Fruit fly (Drosophila melanogaster) whole organism, embryonic: ENCODE results near the gene SPoCk.

Experiments
- Adf1 ChIP-seq: fragments of 200-800 bp; sonication (Bioruptor generic); IDR thresholded peaks from 2 replicates; pipeline ENCODE4 v1.3.6; 2022; ENCODE audit warnings: missing biosample characterization, missing genetic modification characterization
- Atf6 ChIP-seq: fragments of 200-800 bp; sonication (Bioruptor generic); IDR thresholded peaks from 2 replicates; pipeline ENCODE4 v1.3.6; 2022; ENCODE audit warnings: missing biosample characterization, missing genetic modification characterization
- Awh ChIP-seq: fragments of 200-800 bp; sonication (Bioruptor generic); IDR thresholded peaks from 2 replicates; pipeline ENCODE4, ENCODE4 v1.3.6; 2022; ENCODE audit warnings: missing biosample characterization, missing genetic modification characterization
- Blimp-1 ChIP-seq: fragments of 200-800 bp; sonication (Bioruptor generic); optimal IDR thresholded peaks from 3 replicates; lab custom pipeline; 2018; ENCODE audit warnings: missing biosample characterization, missing genetic modification characterization, mild to moderate bottlenecking, moderate library complexity, missing genetic modification reagents
- CG10209 ChIP-seq: fragments of 200-800 bp; sonication (Bioruptor generic); optimal IDR thresholded peaks from 3 replicates; lab custom pipeline; 2017; ENCODE audit warnings: missing biosample characterization, mild to moderate bottlenecking, missing genetic modification characterization, missing genetic modification reagents
- CG12071 ChIP-seq: fragments of 200-800 bp; sonication (Bioruptor generic); optimal IDR thresholded peaks from 3 replicates; lab custom pipeline; 2018; ENCODE audit warnings: missing biosample characterization, mild to moderate bottlenecking, missing genetic modification characterization
- CG12769 ChIP-seq: fragments of 200-800 bp; sonication (Bioruptor generic); optimal IDR thresholded peaks from 2 replicates; lab custom pipeline; 2019; ENCODE audit warnings: missing biosample characterization, mild to moderate bottlenecking, missing genetic modification characterization, moderate library complexity
- CG13624 ChIP-seq: fragments of 200-800 bp; sonication (Bioruptor generic); optimal IDR thresholded peaks from 2 replicates; lab custom pipeline; 2016; ENCODE audit warnings: missing biosample characterization, missing genetic modification characterization
- CG17359 ChIP-seq: fragments of 200-800 bp; sonication (Bioruptor generic); optimal IDR thresholded peaks from 3 replicates; lab custom pipeline; 2018; ENCODE audit warnings: missing biosample characterization, mild to moderate bottlenecking, missing genetic modification characterization, moderate library complexity
- CG17385 ChIP-seq: fragments of 200-800 bp; sonication (Bioruptor generic); optimal IDR thresholded peaks from 3 replicates; lab custom pipeline; 2018; ENCODE audit warnings: missing biosample characterization, mild to moderate bottlenecking, missing genetic modification characterization
- CG18599 ChIP-seq: fragments of 200-800 bp; sonication (Bioruptor generic); optimal IDR thresholded peaks from 3 replicates; lab custom pipeline; 2017; ENCODE audit warnings: missing biosample characterization, missing genetic modification characterization, mild to moderate bottlenecking, moderate library complexity, missing genetic modification reagents
- CG3163 ChIP-seq: fragments of 200-800 bp; sonication (Bioruptor generic); optimal IDR thresholded peaks from 3 replicates; lab custom pipeline; 2016; ENCODE audit warnings: missing biosample characterization, missing genetic modification characterization
- CG32532 ChIP-seq: fragments of 200-800 bp; sonication (Bioruptor generic); IDR thresholded peaks from 2 replicates; pipeline ENCODE4 v1.3.6; 2022; ENCODE audit warnings: missing biosample characterization, missing genetic modification characterization
- CG3847 ChIP-seq: fragments of 200-800 bp; sonication (Bioruptor generic); IDR thresholded peaks from 2 replicates; pipeline ENCODE4 v1.3.6; 2022; ENCODE audit warnings: missing biosample characterization, missing genetic modification characterization
- CG4282 ChIP-seq: fragments of 200-800 bp; sonication (Bioruptor generic); optimal IDR thresholded peaks from 2 replicates; lab custom pipeline; 2016; ENCODE audit warnings: missing biosample characterization, missing genetic modification characterization
- CG4820 ChIP-seq: fragments of 200-800 bp; sonication (Bioruptor generic); optimal IDR thresholded peaks from 3 replicates; lab custom pipeline; 2016; ENCODE audit warnings: missing biosample characterization, missing genetic modification characterization
- CG6683 ChIP-seq: fragments of 200-800 bp; sonication (Bioruptor generic); optimal IDR thresholded peaks from 2 replicates; lab custom pipeline; 2017; ENCODE audit warnings: missing biosample characterization, mild to moderate bottlenecking, missing genetic modification characterization, missing genetic modification reagents
- CG7271 ChIP-seq: fragments of 200-800 bp; sonication (Bioruptor generic); optimal IDR thresholded peaks from 2 replicates; lab custom pipeline; 2018; ENCODE audit warnings: missing biosample characterization, mild to moderate bottlenecking, missing genetic modification characterization, moderate library complexity
- CG8290 ChIP-seq, 3 experiments: fragments of 200-800 bp; sonication (Bioruptor generic); optimal IDR thresholded peaks; 2 replicates each; lab custom pipeline; 2016 to 2019; ENCODE audit warnings: missing biosample characterization in 3 of 3, missing genetic modification characterization in 3 of 3, mild to moderate bottlenecking in 2 of 3, moderate library complexity in 1 of 3
- Deaf1 ChIP-seq: fragments of 200-800 bp; optimal IDR thresholded peaks from 3 replicates; lab custom pipeline; 2019; ENCODE audit warnings: missing biosample characterization, mild to moderate bottlenecking, missing genetic modification characterization, moderate library complexity
- Drgx ChIP-seq: fragments of 200-800 bp; sonication (Bioruptor generic); IDR thresholded peaks from 2 replicates; pipeline ENCODE4 v1.3.6; 2022; ENCODE audit warnings: missing biosample characterization, missing genetic modification characterization
- Fer2 ChIP-seq: fragments of 200-800 bp; sonication (Bioruptor generic); optimal IDR thresholded peaks from 2 replicates; lab custom pipeline; 2018; ENCODE audit warnings: missing biosample characterization, mild to moderate bottlenecking, missing genetic modification characterization, moderate library complexity
- MTF-1 ChIP-seq: fragments of 200-800 bp; sonication (Bioruptor generic); optimal IDR thresholded peaks from 2 replicates; lab custom pipeline; 2018; ENCODE audit warnings: missing biosample characterization, mild to moderate bottlenecking, missing genetic modification characterization, borderline replicate concordance
- Med ChIP-seq: fragments of 200-800 bp; sonication (Bioruptor generic); peaks from one replicate; lab custom pipeline; 2016; ENCODE audit warnings: missing biosample characterization, missing genetic modification characterization, mild to moderate bottlenecking, inconsistent platforms, moderate library complexity
- Nf-YC ChIP-seq: fragments of 200-800 bp; optimal IDR thresholded peaks from 3 replicates; lab custom pipeline; 2019; ENCODE audit warnings: missing biosample characterization, mild to moderate bottlenecking, missing genetic modification characterization, moderate library complexity
- Opbp ChIP-seq: fragments of 200-800 bp; sonication (Bioruptor generic); IDR thresholded peaks from 3 replicates; pipeline ENCODE4 v1.3.6; 2022; ENCODE audit warnings: missing biosample characterization, missing genetic modification characterization; ENCODE audit not compliant: partially characterized antibody
- Pdp1 ChIP-seq, 2 experiments: fragments of 200-800 bp; sonication (Bioruptor generic); optimal IDR thresholded peaks; 3 replicates each; lab custom pipeline; 2016; ENCODE audit warnings: missing biosample characterization in 2 of 2, missing genetic modification characterization in 2 of 2, mild to moderate bottlenecking in 1 of 2, moderate library complexity in 1 of 2
- Scr ChIP-seq: fragments of 200-800 bp; sonication (Bioruptor generic); IDR thresholded peaks from 2 replicates; pipeline ENCODE4 v1.3.6; 2022; ENCODE audit warnings: missing biosample characterization, missing genetic modification characterization; ENCODE audit not compliant: partially characterized antibody
- Trl ChIP-seq, 3 experiments: fragments of >200 bp in 2 of 3; fragments of 200-800 bp in 1 of 3; sonication (Bioruptor generic) in 1 of 3; optimal IDR thresholded peaks; 2 replicates in 1 of 3; 3 replicates in 2 of 3; lab custom pipeline; 2016 to 2017; ENCODE audit warnings: missing biosample characterization in 1 of 3, missing genetic modification characterization in 1 of 3
- abd-A ChIP-seq: fragments of 200-800 bp; sonication (Bioruptor generic); optimal IDR thresholded peaks from 3 replicates; lab custom pipeline; 2019; ENCODE audit warnings: missing biosample characterization, mild to moderate bottlenecking, missing genetic modification characterization, moderate library complexity
- cg ChIP-seq: fragments of 200-800 bp; sonication (Bioruptor generic); optimal IDR thresholded peaks from 3 replicates; lab custom pipeline; 2019; ENCODE audit warnings: missing biosample characterization, mild to moderate bottlenecking, missing genetic modification characterization, moderate library complexity
- chinmo ChIP-seq: fragments of 200-800 bp; sonication (Bioruptor generic); IDR thresholded peaks from 4 replicates; pipeline ENCODE4 v1.3.6; 2022; ENCODE audit warnings: missing biosample characterization, missing genetic modification characterization; ENCODE audit not compliant: partially characterized antibody
- ci ChIP-seq: fragments of 200-800 bp; sonication (Bioruptor generic); IDR thresholded peaks from 3 replicates; pipeline ENCODE4 v1.3.6; 2022; ENCODE audit warnings: missing biosample characterization, missing genetic modification characterization
- crol ChIP-seq: fragments of 200-800 bp; sonication (Bioruptor generic); IDR thresholded peaks from 2 replicates; pipeline ENCODE4 v1.3.6; 2022; ENCODE audit warnings: missing biosample characterization, missing genetic modification characterization
- ewg ChIP-seq: fragments of 200-800 bp; sonication (Bioruptor generic); optimal IDR thresholded peaks from 3 replicates; lab custom pipeline; 2017; ENCODE audit warnings: mild to moderate bottlenecking, missing biosample characterization, missing genetic modification reagents, missing genetic modification characterization
- exex ChIP-seq: fragments of 200-800 bp; sonication (Bioruptor generic); optimal IDR thresholded peaks from 4 replicates; lab custom pipeline; 2018; ENCODE audit warnings: missing biosample characterization, mild to moderate bottlenecking, missing genetic modification characterization, moderate library complexity
- hkb ChIP-seq, 2 experiments: fragments of 200-800 bp in 1 of 2; fragments of >200 bp in 1 of 2; sonication (Bioruptor generic) in 1 of 2; IDR thresholded peaks in 1 of 2; optimal IDR thresholded peaks in 1 of 2; 2 replicates each; pipeline versions ENCODE4 v1.3.6 to Lab custom; 2017 to 2022; ENCODE audit warnings: missing biosample characterization in 1 of 2, missing genetic modification characterization in 1 of 2
- kay ChIP-seq: fragments of 200-800 bp; sonication (Bioruptor generic); optimal IDR thresholded peaks from 2 replicates; lab custom pipeline; 2016; ENCODE audit warnings: missing biosample characterization, missing genetic modification characterization
- maf-S ChIP-seq: fragments of 200-800 bp; sonication (Bioruptor generic); optimal IDR thresholded peaks from 2 replicates; lab custom pipeline; 2016; ENCODE audit warnings: missing biosample characterization, missing genetic modification characterization
- mirr ChIP-seq: fragments of 200-800 bp; sonication (Bioruptor generic); optimal IDR thresholded peaks from 3 replicates; lab custom pipeline; 2018; ENCODE audit warnings: missing biosample characterization, mild to moderate bottlenecking, missing genetic modification characterization
- pnt ChIP-seq: fragments of 200-800 bp; sonication (Bioruptor generic); optimal IDR thresholded peaks from 3 replicates; lab custom pipeline; 2016; ENCODE audit warnings: missing biosample characterization, missing genetic modification characterization
- repo ChIP-seq: fragments of 200-800 bp; sonication (Bioruptor generic); optimal IDR thresholded peaks from 2 replicates; lab custom pipeline; 2016; ENCODE audit warnings: missing biosample characterization, missing genetic modification characterization
- scrt ChIP-seq: fragments of 200-800 bp; sonication (Bioruptor generic); optimal IDR thresholded peaks from 2 replicates; lab custom pipeline; 2018; ENCODE audit warnings: missing biosample characterization, mild to moderate bottlenecking, missing genetic modification characterization, moderate library complexity
- sd ChIP-seq: fragments of 200-800 bp; sonication (Bioruptor generic); optimal IDR thresholded peaks from 3 replicates; lab custom pipeline; 2018; ENCODE audit warnings: missing biosample characterization, mild to moderate bottlenecking, missing genetic modification characterization, moderate library complexity
- stc ChIP-seq: fragments of 200-800 bp; sonication (Bioruptor generic); IDR thresholded peaks from 2 replicates; pipeline ENCODE4 v1.3.6; 2022; ENCODE audit warnings: missing biosample characterization, missing genetic modification characterization
- tio ChIP-seq: fragments of 200-800 bp; sonication (Bioruptor generic); optimal IDR thresholded peaks from 2 replicates; lab custom pipeline; 2017; ENCODE audit warnings: missing biosample characterization, missing genetic modification characterization, inconsistent platforms
- tna ChIP-seq: fragments of 200-800 bp; sonication (Bioruptor generic); IDR thresholded peaks from 2 replicates; pipeline ENCODE4 v1.3.6; 2022; ENCODE audit warnings: missing biosample characterization, missing genetic modification characterization; ENCODE audit not compliant: partially characterized antibody

The SPoCk gene

dm6 chr3L:22822544-22823175 lies 73.4 kb downstream of the SPoCk start (continued):
- TF ChIP-seq chinmo (peak; percentile 87; the same call in 2 of the 4 replicates), CG12071 (GFP tag; lab: Kevin White, UChicago) (peak; percentile 29), exex (tag; lab: Kevin White, UChicago) (peak; percentile 20), CG12769 (tag; lab: Kevin White, UChicago) (peak; percentile 28), cg (GFP tag; lab: Kevin White, UChicago) (peak; percentile 86), CG18599 (peak; percentile 15), pnt (no peak), kay (GFP tag; lab: Kevin White, UChicago) (peak; percentile 57), Fer2 (tag; lab: Kevin White, UChicago) (peak; percentile 15), CG3847 (GFP tag; lab: Robert Waterston, UW) (no peak), scrt (GFP tag; lab: Kevin White, UChicago) (peak; percentile 18), CG13624 (GFP tag; lab: Kevin White, UChicago) (peak; percentile 22), Pdp1 (GFP tag; optimal IDR thresholded peaks at IDR 0.05; lab: Kevin White, UChicago) (peak in 1 of 2 experiments; percentile 52), CG17359 (peak; percentile 18), CG8290 (GFP tag; optimal IDR thresholded peaks at IDR 0.05; lab: Kevin White, UChicago) (no peak), CG8290 (tag; optimal IDR thresholded peaks at IDR 0.05; lab: Kevin White, UChicago) (peak in 1 of 2 experiments; percentile 51), hkb (optimal IDR thresholded peaks at IDR 0.05; lab: Kevin White, UChicago) (no peak), hkb (GFP tag; IDR thresholded peaks at IDR 0.05; lab: Robert Waterston, UW) (0 out of 2 replicates have a peak, but pooled peaks have one; percentile 16), tio (GFP tag; lab: Kevin White, UChicago) (no peak), maf-S (no peak), Awh (GFP tag; lab: Robert Waterston, UW) (no peak), Adf1 (peak; percentile 82), tna (GFP tag; lab: Robert Waterston, UW) (no peak), Deaf1 (tag; lab: Kevin White, UChicago) (peak; percentile 74), Opbp (GFP tag; lab: Robert Waterston, UW) (no peak), MTF-1 (GFP tag; lab: Kevin White, UChicago) (peak; percentile 10), Blimp-1 (no peak), Trl (optimal IDR thresholded peaks at IDR 0.05; lab: Kevin White, UChicago) (peak; percentile 87 to 97), Trl (GFP tag; optimal IDR thresholded peaks at IDR 0.05; lab: Kevin White, UChicago) (peak; percentile 33), CG3163 (GFP tag; lab: Kevin White, UChicago) (peak; percentile 69), Med (GFP tag; lab: Kevin White, UChicago) (peak; percentile 68), Scr (no peak), CG4282 (GFP tag; lab: Kevin White, UChicago) (no peak), CG32532 (GFP tag; lab: Robert Waterston, UW) (peak; percentile 59; the same call in 1 of the 2 replicates), CG6683 (GFP tag; lab: Kevin White, UChicago) (no peak), Nf-YC (peak; percentile 4), CG10209 (GFP tag; lab: Kevin White, UChicago) (no peak), crol (GFP tag; lab: Robert Waterston, UW) (peak; percentile 97), mirr (GFP tag; lab: Kevin White, UChicago) (peak; percentile 64), Drgx (GFP tag; lab: Robert Waterston, UW) (peak; percentile 96), abd-A (tag; lab: Kevin White, UChicago) (peak; percentile 51), ewg (no peak), repo (GFP tag; lab: Kevin White, UChicago) (no peak), stc (GFP tag; lab: Robert Waterston, UW) (peak; percentile 17; the same call in 1 of the 2 replicates), sd (peak; percentile 56), CG17385 (GFP tag; lab: Kevin White, UChicago) (peak; percentile 25), CG7271 (tag; lab: Kevin White, UChicago) (no peak), CG4820 (GFP tag; lab: Kevin White, UChicago) (no peak), ci (GFP tag; lab: Robert Waterston, UW) (0 out of 3 replicates have a peak, but pooled peaks have one; percentile 29), Atf6 (GFP tag; lab: Robert Waterston, UW) (peak; percentile 46)
